Fruit fly (Drosophila melanogaster): ENCODE measurements around the gene scf.
A peak's percentile ranks its signal among the peaks of the same experiment; 100 is the strongest.

Gene scf

dm6 chr3L:1335989-1336961, 37.8 kb downstream of the scf start (continued):
- TF ChIP-seq CG9727 (GFP tag; optimal IDR thresholded peaks at IDR 0.05): peak; percentile 7
- peak; percentile 93 for TF ChIP-seq grn (GFP tag; optimal IDR thresholded peaks at IDR 0.05)
- TF ChIP-seq CG11456 (GFP tag; IDR thresholded peaks at IDR 0.05): no peak
- 0 out of 3 replicates have a peak, but pooled peaks have one; percentile 22 for TF ChIP-seq dysf (GFP tag; IDR thresholded peaks at IDR 0.05)
- no peak for TF ChIP-seq sens-2 (GFP tag; IDR thresholded peaks at IDR 0.05)
- TF ChIP-seq CG31365 (tag; optimal IDR thresholded peaks at IDR 0.05): no peak
- no peak for TF ChIP-seq CG12219 (GFP tag; optimal IDR thresholded peaks at IDR 0.05)
- no peak for TF ChIP-seq Tbp (GFP tag; optimal IDR thresholded peaks at IDR 0.05)
- no peak for TF ChIP-seq nom (GFP tag; optimal IDR thresholded peaks at IDR 0.05)
- TF ChIP-seq CG13287 (GFP tag; IDR thresholded peaks at IDR 0.05; ENCODE audit: partially characterized antibody): no peak
- no peak for TF ChIP-seq klu (GFP tag; IDR thresholded peaks at IDR 0.05)
- no peak for TF ChIP-seq sim (GFP tag; IDR thresholded peaks at IDR 0.05)
- TF ChIP-seq CG15479 (GFP tag; optimal IDR thresholded peaks at IDR 0.05): peak; percentile 55
- TF ChIP-seq sc (optimal IDR thresholded peaks at IDR 0.05): no peak
- no peak for TF ChIP-seq sc (GFP tag; optimal IDR thresholded peaks at IDR 0.05)
- TF ChIP-seq wek (GFP tag; optimal IDR thresholded peaks at IDR 0.05): no peak
- peak in 1 of 2 experiments; percentile 3 for TF ChIP-seq Trl (optimal IDR thresholded peaks at IDR 0.05)
- no peak for TF ChIP-seq Trl (GFP tag; optimal IDR thresholded peaks at IDR 0.05)
- TF ChIP-seq Nf-YC (tag; optimal IDR thresholded peaks at IDR 0.05): no peak
- peak; percentile 47 for TF ChIP-seq lab (GFP tag; optimal IDR thresholded peaks at IDR 0.05)
- no peak for TF ChIP-seq zfh2 (GFP tag; optimal IDR thresholded peaks at IDR 0.05)
- TF ChIP-seq Oaz (GFP tag; IDR thresholded peaks at IDR 0.05): no peak
- peak; percentile 15 for TF ChIP-seq CG13624 (GFP tag; optimal IDR thresholded peaks at IDR 0.05)
- no peak for TF ChIP-seq CG17328 (GFP tag; IDR thresholded peaks at IDR 0.05)
- TF ChIP-seq Nf-YA (GFP tag; IDR thresholded peaks at IDR 0.05): no peak
- no peak for TF ChIP-seq bcd (GFP tag; optimal IDR thresholded peaks at IDR 0.05)
- TF ChIP-seq HmgD (GFP tag; optimal IDR thresholded peaks at IDR 0.05): no peak
- TF ChIP-seq exex (tag; optimal IDR thresholded peaks at IDR 0.05): peak; percentile 96
- peak; percentile 89 for TF ChIP-seq CG15514 (GFP tag; optimal IDR thresholded peaks at IDR 0.05)
- TF ChIP-seq CG7556 (GFP tag; optimal IDR thresholded peaks at IDR 0.05): peak; percentile 7
- TF ChIP-seq CG16813 (GFP tag; IDR thresholded peaks at IDR 0.05; ENCODE audit: partially characterized antibody): no peak
- peak; percentile 48 for TF ChIP-seq lbe (GFP tag; optimal IDR thresholded peaks at IDR 0.05)
- no peak for TF ChIP-seq Rx (GFP tag; IDR thresholded peaks at IDR 0.05)
- TF ChIP-seq CG33213 (GFP tag; optimal IDR thresholded peaks at IDR 0.05): no peak
- TF ChIP-seq stc (GFP tag; IDR thresholded peaks at IDR 0.05): peak; percentile 47; the same call in 1 of the 2 replicates
- TF ChIP-seq Drgx (GFP tag; IDR thresholded peaks at IDR 0.05): peak; percentile 36; the same call in 1 of the 2 replicates
- peak; percentile 22 for TF ChIP-seq Fer1 (GFP tag; optimal IDR thresholded peaks at IDR 0.05)
- TF ChIP-seq zen2 (GFP tag; IDR thresholded peaks at IDR 0.05; ENCODE audit: partially characterized antibody): no peak
- TF ChIP-seq Ets65A (GFP tag): peak; percentile 77
- TF ChIP-seq sug (tag; optimal IDR thresholded peaks at IDR 0.05): peak; percentile 76
- TF ChIP-seq CG14441 (GFP tag; IDR thresholded peaks at IDR 0.05): peak; percentile 13; the same call in 1 of the 2 replicates
- no peak for TF ChIP-seq MTF-1 (GFP tag; optimal IDR thresholded peaks at IDR 0.05; ENCODE audit: borderline replicate concordance)
- TF ChIP-seq h (optimal IDR thresholded peaks at IDR 0.05): no peak
- no peak for TF ChIP-seq ap (GFP tag; IDR thresholded peaks at IDR 0.05)
- no peak for TF ChIP-seq zen (tag; optimal IDR thresholded peaks at IDR 0.05)
- no peak for TF ChIP-seq Lim3 (GFP tag; IDR thresholded peaks at IDR 0.05)
- TF ChIP-seq CG2199 (GFP tag; IDR thresholded peaks at IDR 0.05): no peak
- peak; percentile 9 for TF ChIP-seq CG3281 (GFP tag; optimal IDR thresholded peaks at IDR 0.05)
- no peak for TF ChIP-seq repo (GFP tag; optimal IDR thresholded peaks at IDR 0.05)
- no peak for TF ChIP-seq fd96Cb (tag; optimal IDR thresholded peaks at IDR 0.05)
